Fruit fly (Drosophila melanogaster) whole organism, embryonic: ENCODE data around the gene CG14440.

Source experiments
- ATbp ChIP-seq: fragments of 200-800 bp; sonication (Bioruptor generic); optimal IDR thresholded peaks from 2 replicates; lab custom pipeline; 2017; ENCODE audit warnings: missing biosample characterization, mild to moderate bottlenecking, missing genetic modification characterization, missing genetic modification reagents
- BtbVII ChIP-seq: fragments of 200-800 bp; sonication (Bioruptor generic); optimal IDR thresholded peaks from 3 replicates; lab custom pipeline; 2017; ENCODE audit warnings: missing biosample characterization, mild to moderate bottlenecking, missing genetic modification characterization
- CG10147 ChIP-seq: fragments of 200-800 bp; sonication (Bioruptor generic); optimal IDR thresholded peaks from 2 replicates; lab custom pipeline; 2019; ENCODE audit warnings: missing biosample characterization, mild to moderate bottlenecking, missing genetic modification characterization, moderate library complexity
- CG10543 ChIP-seq: fragments of 200-800 bp; sonication (Bioruptor generic); optimal IDR thresholded peaks from 3 replicates; lab custom pipeline; 2017; ENCODE audit warnings: missing biosample characterization, mild to moderate bottlenecking, missing genetic modification characterization, moderate library complexity
- CG10565 ChIP-seq: fragments of 200-800 bp; sonication (Bioruptor generic); optimal IDR thresholded peaks from 3 replicates; lab custom pipeline; 2016; ENCODE audit warnings: missing biosample characterization, mild to moderate bottlenecking, missing genetic modification characterization
- CG11723 ChIP-seq: fragments of 200-800 bp; sonication (Bioruptor generic); optimal IDR thresholded peaks from 2 replicates; lab custom pipeline; 2017; ENCODE audit warnings: missing biosample characterization, mild to moderate bottlenecking, missing genetic modification characterization
- CG12155 ChIP-seq: fragments of 200-800 bp; sonication (Bioruptor generic); optimal IDR thresholded peaks from 3 replicates; lab custom pipeline; 2016; ENCODE audit warnings: missing biosample characterization, missing genetic modification characterization
- CG13424 ChIP-seq: fragments of 200-800 bp; sonication (Bioruptor generic); optimal IDR thresholded peaks from 2 replicates; lab custom pipeline; 2019; ENCODE audit warnings: missing biosample characterization, mild to moderate bottlenecking, missing genetic modification characterization, moderate library complexity
- CG15073 ChIP-seq: fragments of 200-800 bp; sonication (Bioruptor generic); optimal IDR thresholded peaks from 2 replicates; lab custom pipeline; 2016; ENCODE audit warnings: missing biosample characterization, missing genetic modification characterization
- CG18011 ChIP-seq: fragments of 200-800 bp; sonication (Bioruptor generic); optimal IDR thresholded peaks from 2 replicates; lab custom pipeline; 2017; ENCODE audit warnings: missing biosample characterization, missing genetic modification characterization, mild to moderate bottlenecking, moderate library complexity, missing genotype
- CG2120 ChIP-seq: fragments of 200-800 bp; sonication (Bioruptor generic); optimal IDR thresholded peaks from 3 replicates; lab custom pipeline; 2016; ENCODE audit warnings: missing biosample characterization, missing genetic modification characterization
- CG31388 ChIP-seq: fragments of 200-800 bp; sonication (Bioruptor generic); optimal IDR thresholded peaks from 2 replicates; lab custom pipeline; 2016; ENCODE audit warnings: missing biosample characterization, missing genetic modification characterization
- CG32767 ChIP-seq: fragments of 200-800 bp; sonication (Bioruptor generic); IDR thresholded peaks from 2 replicates; pipeline ENCODE4 v1.3.6; 2022; ENCODE audit warnings: missing biosample characterization, missing genetic modification characterization
- CG34376 ChIP-seq: fragments of 200-800 bp; sonication (Bioruptor generic); optimal IDR thresholded peaks from 2 replicates; lab custom pipeline; 2018; ENCODE audit warnings: missing biosample characterization, mild to moderate bottlenecking, missing genetic modification characterization
- CG42726 ChIP-seq: fragments of 200-800 bp; sonication (Bioruptor generic); IDR thresholded peaks from 2 replicates; pipeline ENCODE4 v1.3.6; 2022; ENCODE audit warnings: missing biosample characterization, missing genetic modification characterization; ENCODE audit not compliant: partially characterized antibody
- CG4360 ChIP-seq: fragments of 200-800 bp; sonication (Bioruptor generic); IDR thresholded peaks from 2 replicates; pipeline ENCODE4 v1.3.6; 2022; ENCODE audit warnings: missing biosample characterization, missing genetic modification characterization
- CG5180 ChIP-seq: fragments of 200-800 bp; sonication (Bioruptor generic); optimal IDR thresholded peaks from 3 replicates; lab custom pipeline; 2017; ENCODE audit warnings: missing biosample characterization, missing genetic modification characterization, mild to moderate bottlenecking, moderate library complexity, missing genetic modification reagents
- CG6854 ChIP-seq: fragments of 200-800 bp; sonication (Bioruptor generic); optimal IDR thresholded peaks from 3 replicates; lab custom pipeline; 2017; ENCODE audit warnings: missing biosample characterization, mild to moderate bottlenecking, missing genetic modification characterization
- CG9437 ChIP-seq: fragments of 200-800 bp; sonication (Bioruptor generic); optimal IDR thresholded peaks from 2 replicates; lab custom pipeline; 2018; ENCODE audit warnings: missing biosample characterization, mild to moderate bottlenecking, missing genetic modification characterization
- CG9609 ChIP-seq: fragments of 200-800 bp; sonication (Bioruptor generic); optimal IDR thresholded peaks from 3 replicates; lab custom pipeline; 2016; ENCODE audit warnings: missing biosample characterization, missing genetic modification characterization
- Dbx ChIP-seq: fragments of 200-800 bp; sonication (Bioruptor generic); IDR thresholded peaks from 3 replicates; pipeline ENCODE4 v1.3.6; 2022; ENCODE audit warnings: missing biosample characterization, missing genetic modification characterization
- Dll ChIP-seq: fragments of 200-800 bp; sonication (Bioruptor generic); IDR thresholded peaks from 4 replicates; pipeline ENCODE4 v1.3.6; 2022; ENCODE audit warnings: missing biosample characterization, missing genetic modification characterization; ENCODE audit not compliant: partially characterized antibody
- Dp ChIP-seq: fragments of 200-800 bp; sonication (Bioruptor generic); optimal IDR thresholded peaks from 2 replicates; lab custom pipeline; 2018; ENCODE audit warnings: missing biosample characterization, mild to moderate bottlenecking, missing genetic modification characterization, moderate library complexity
- Drgx ChIP-seq: fragments of 200-800 bp; sonication (Bioruptor generic); IDR thresholded peaks from 2 replicates; pipeline ENCODE4 v1.3.6; 2022; ENCODE audit warnings: missing biosample characterization, missing genetic modification characterization
- HLH3B ChIP-seq: fragments of 200-800 bp; sonication (Bioruptor generic); IDR thresholded peaks from 2 replicates; pipeline ENCODE4 v1.3.6; 2022; ENCODE audit warnings: missing biosample characterization, missing genetic modification characterization
- HmgD ChIP-seq: fragments of 200-800 bp; sonication (Bioruptor generic); optimal IDR thresholded peaks from 3 replicates; lab custom pipeline; 2016; ENCODE audit warnings: missing biosample characterization, missing genetic modification characterization
- Hmr ChIP-seq: fragments of 200-800 bp; sonication (Bioruptor generic); optimal IDR thresholded peaks from 3 replicates; lab custom pipeline; 2017; ENCODE audit warnings: mild to moderate bottlenecking, missing biosample characterization, missing genetic modification reagents, missing genetic modification characterization
- Lpt ChIP-seq: fragments of >200 bp; optimal IDR thresholded peaks from 2 replicates; lab custom pipeline; 2018; ENCODE audit warnings: missing biosample characterization, missing genetic modification characterization
- NC2α ChIP-seq: fragments of 200-800 bp; sonication (Bioruptor generic); optimal IDR thresholded peaks from 2 replicates; lab custom pipeline; 2016; ENCODE audit warnings: missing biosample characterization, missing genetic modification characterization
- NC2β ChIP-seq: fragments of 200-800 bp; sonication (Bioruptor generic); optimal IDR thresholded peaks from 2 replicates; lab custom pipeline; 2016; ENCODE audit warnings: missing biosample characterization, missing genetic modification characterization
- Neu2 ChIP-seq: fragments of 200-800 bp; sonication (Bioruptor generic); optimal IDR thresholded peaks from 3 replicates; lab custom pipeline; 2016; ENCODE audit warnings: missing biosample characterization, missing genetic modification characterization, borderline replicate concordance
- Nf-YC ChIP-seq: fragments of 200-800 bp; optimal IDR thresholded peaks from 3 replicates; lab custom pipeline; 2019; ENCODE audit warnings: missing biosample characterization, mild to moderate bottlenecking, missing genetic modification characterization, moderate library complexity
- Optix ChIP-seq: fragments of 200-800 bp; sonication (Bioruptor generic); IDR thresholded peaks from 3 replicates; pipeline ENCODE4 v1.3.6; 2022; ENCODE audit warnings: missing biosample characterization, missing genetic modification characterization
- Scr ChIP-seq: fragments of 200-800 bp; sonication (Bioruptor generic); IDR thresholded peaks from 2 replicates; pipeline ENCODE4 v1.3.6; 2022; ENCODE audit warnings: missing biosample characterization, missing genetic modification characterization; ENCODE audit not compliant: partially characterized antibody
- Ssrp ChIP-seq: fragments of 200-800 bp; sonication (Bioruptor generic); optimal IDR thresholded peaks from 2 replicates; lab custom pipeline; 2018; ENCODE audit warnings: missing biosample characterization, mild to moderate bottlenecking, missing genetic modification characterization, moderate library complexity
- Trl ChIP-seq, 3 experiments: fragments of >200 bp in 2 of 3; fragments of 200-800 bp in 1 of 3; sonication (Bioruptor generic) in 1 of 3; optimal IDR thresholded peaks; 2 replicates in 1 of 3; 3 replicates in 2 of 3; lab custom pipeline; 2016 to 2017; ENCODE audit warnings: missing biosample characterization in 1 of 3, missing genetic modification characterization in 1 of 3
- Vsx1 ChIP-seq: fragments of 200-800 bp; sonication (Bioruptor generic); optimal IDR thresholded peaks from 2 replicates; lab custom pipeline; 2017; ENCODE audit warnings: missing biosample characterization, mild to moderate bottlenecking, missing genetic modification characterization, missing genetic modification reagents
- bowl ChIP-seq: fragments of 200-800 bp; sonication (Bioruptor generic); IDR thresholded peaks from 2 replicates; pipeline ENCODE4 v1.3.6; 2022; ENCODE audit warnings: missing biosample characterization, missing genetic modification characterization
- croc ChIP-seq: fragments of 200-800 bp; sonication (Bioruptor generic); conservative IDR thresholded peaks from 3 replicates; pipeline ENCODE4 v1.3.6; 2022; ENCODE audit warnings: missing biosample characterization, missing genetic modification characterization
- esg ChIP-seq: fragments of 200-800 bp; sonication (Bioruptor generic); conservative IDR thresholded peaks from 2 replicates; pipeline ENCODE4 v1.3.6; 2022; ENCODE audit warnings: missing biosample characterization, missing genetic modification characterization
- gsb-n ChIP-seq: fragments of 200-800 bp; sonication (Bioruptor generic); optimal IDR thresholded peaks from 3 replicates; lab custom pipeline; 2018; ENCODE audit warnings: missing biosample characterization, mild to moderate bottlenecking, missing genetic modification characterization
- jumu ChIP-seq: fragments of 200-800 bp; sonication (Bioruptor generic); optimal IDR thresholded peaks from 3 replicates; lab custom pipeline; 2016; ENCODE audit warnings: missing biosample characterization, missing genetic modification characterization
- lbe ChIP-seq: fragments of 200-800 bp; sonication (Bioruptor generic); optimal IDR thresholded peaks from 2 replicates; lab custom pipeline; 2016; ENCODE audit warnings: missing biosample characterization, mild to moderate bottlenecking, missing genetic modification characterization
- lov ChIP-seq, 2 experiments: fragments of 200-800 bp in 1 of 2; fragments of >200 bp in 1 of 2; sonication (Bioruptor generic) in 1 of 2; IDR thresholded peaks in 1 of 2; optimal IDR thresholded peaks in 1 of 2; 2 replicates in 1 of 2; 3 replicates in 1 of 2; pipeline versions ENCODE4 v1.3.6 to Lab custom; 2017 to 2022; ENCODE audit warnings: missing biosample characterization in 1 of 2, missing genetic modification characterization in 1 of 2
- nmo ChIP-seq: fragments of 200-800 bp; sonication (Bioruptor generic); optimal IDR thresholded peaks from 2 replicates; lab custom pipeline; 2018; ENCODE audit warnings: missing biosample characterization, mild to moderate bottlenecking, missing genetic modification characterization, moderate library complexity
- oc ChIP-seq: fragments of 200-800 bp; sonication (Bioruptor generic); optimal IDR thresholded peaks from 2 replicates; lab custom pipeline; 2018; ENCODE audit warnings: missing biosample characterization, mild to moderate bottlenecking, missing genetic modification characterization, moderate library complexity
- pros ChIP-seq: fragments of 200-800 bp; sonication (Bioruptor generic); optimal IDR thresholded peaks from 3 replicates; lab custom pipeline; 2019; ENCODE audit warnings: missing biosample characterization, mild to moderate bottlenecking, missing genetic modification characterization, moderate library complexity
- salm ChIP-seq: fragments of 200-800 bp; sonication (Bioruptor generic); optimal IDR thresholded peaks from 2 replicates; lab custom pipeline; 2018; ENCODE audit warnings: missing biosample characterization, mild to moderate bottlenecking, missing genetic modification characterization
- sqz ChIP-seq: fragments of 200-800 bp; sonication (Bioruptor generic); optimal IDR thresholded peaks from 3 replicates; lab custom pipeline; 2018; ENCODE audit warnings: missing biosample characterization, mild to moderate bottlenecking, missing genetic modification characterization

CG14440 gene

DNA sequence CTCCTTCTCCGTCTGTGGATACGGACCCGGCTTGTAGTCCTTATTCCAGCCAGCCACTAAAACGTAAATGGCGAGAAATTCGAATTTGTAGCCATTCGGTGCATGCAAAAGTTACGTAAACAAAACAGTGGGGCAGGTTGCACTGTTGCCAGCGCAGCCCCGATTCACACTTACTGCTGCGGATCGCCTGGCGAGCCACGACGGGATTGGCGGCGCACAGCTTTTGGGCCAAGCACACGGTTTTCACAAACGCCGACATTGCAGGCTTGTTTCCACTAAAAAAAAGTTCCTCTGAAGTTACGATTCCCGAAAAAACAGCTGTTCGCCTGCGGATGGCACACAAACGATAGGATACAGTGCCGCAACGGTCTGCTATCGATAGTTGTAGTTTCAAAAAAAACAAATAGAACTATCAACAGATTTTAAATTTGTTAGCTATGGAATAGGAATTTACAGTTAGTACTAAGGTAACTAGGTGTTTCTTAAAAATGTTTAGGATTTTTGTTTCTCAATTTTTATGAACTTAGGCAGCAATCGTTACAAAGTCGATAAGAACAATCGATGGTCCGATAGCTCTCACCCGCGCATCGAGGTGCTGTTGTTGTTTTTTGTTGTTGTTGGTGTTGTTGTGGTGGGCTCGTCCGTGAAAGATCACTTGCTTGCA is 20.4 kb downstream of the CG14440 start, which contains the start of gene Fum1 (continued):
- no peak for TF ChIP-seq Lpt
- TF ChIP-seq gsb-n = no peak
- TF ChIP-seq NC2β (GFP tag; lab: Kevin White, UChicago) = no peak
- peak; percentile 95 for TF ChIP-seq Scr (GFP tag; lab: Robert Waterston, UW)
- TF ChIP-seq salm (tag; lab: Kevin White, UChicago) = no peak
- peak; percentile 16 for TF ChIP-seq CG10147 (GFP tag; lab: Kevin White, UChicago)
- peak; percentile 10 for TF ChIP-seq jumu (GFP tag; lab: Kevin White, UChicago)
- no peak for TF ChIP-seq Ssrp (tag; lab: Kevin White, UChicago)
- no peak for TF ChIP-seq Dbx (GFP tag; lab: Robert Waterston, UW)
- no peak for TF ChIP-seq CG42726 (GFP tag; lab: Robert Waterston, UW)
- no peak for TF ChIP-seq CG10565 (GFP tag; lab: Kevin White, UChicago)
- TF ChIP-seq sqz = no peak
- TF ChIP-seq CG34376 (GFP tag; lab: Kevin White, UChicago) = peak; percentile 40
- no peak for TF ChIP-seq CG9609
- peak; percentile 60 for TF ChIP-seq CG9437
- TF ChIP-seq HLH3B (GFP tag; lab: Robert Waterston, UW) = no peak
- TF ChIP-seq CG4360 (GFP tag; lab: Robert Waterston, UW) = peak; percentile 98
- no peak for TF ChIP-seq BtbVII (GFP tag; lab: Kevin White, UChicago)
- peak; percentile 45 for TF ChIP-seq Nf-YC (tag; lab: Kevin White, UChicago)
- no peak for TF ChIP-seq CG6854 (GFP tag; lab: Kevin White, UChicago)
- peak; percentile 16 for TF ChIP-seq CG12155
- TF ChIP-seq CG15073 (GFP tag; lab: Kevin White, UChicago) = no peak
- no peak for TF ChIP-seq CG31388 (GFP tag; lab: Kevin White, UChicago)
- no peak for TF ChIP-seq bowl (GFP tag; lab: Robert Waterston, UW)
- no peak for TF ChIP-seq lbe
- TF ChIP-seq CG11723 = no peak
- TF ChIP-seq Optix = no peak
- TF ChIP-seq Dll (GFP tag; lab: Robert Waterston, UW) = peak; percentile 96
- no peak for TF ChIP-seq Vsx1 (GFP tag; lab: Kevin White, UChicago)
- TF ChIP-seq Trl (optimal IDR thresholded peaks at IDR 0.05; lab: Kevin White, UChicago) = no peak
- peak; percentile 10 for TF ChIP-seq Trl (GFP tag; optimal IDR thresholded peaks at IDR 0.05; lab: Kevin White, UChicago)
- no peak for TF ChIP-seq CG5180 (GFP tag; lab: Kevin White, UChicago)
- TF ChIP-seq ATbp (GFP tag; lab: Kevin White, UChicago) = no peak
- TF ChIP-seq nmo (GFP tag; lab: Kevin White, UChicago) = peak; percentile 49
- TF ChIP-seq oc (tag; lab: Kevin White, UChicago) = no peak
- TF ChIP-seq CG13424 (tag; lab: Kevin White, UChicago) = no peak
- TF ChIP-seq Drgx (GFP tag; lab: Robert Waterston, UW) = no peak
- TF ChIP-seq Neu2 = no peak
- no peak for TF ChIP-seq esg
- TF ChIP-seq HmgD (GFP tag; lab: Kevin White, UChicago) = no peak
- peak; percentile 53 for TF ChIP-seq Dp (GFP tag; lab: Kevin White, UChicago)
- TF ChIP-seq CG10543 (GFP tag; lab: Kevin White, UChicago) = no peak
- TF ChIP-seq CG18011 (GFP tag; lab: Kevin White, UChicago) = no peak
- no peak for TF ChIP-seq NC2α (GFP tag; lab: Kevin White, UChicago)
- no peak for TF ChIP-seq CG32767 (GFP tag; lab: Robert Waterston, UW)
- TF ChIP-seq Hmr (GFP tag; lab: Kevin White, UChicago) = no peak
- no peak for TF ChIP-seq lov (optimal IDR thresholded peaks at IDR 0.05; lab: Kevin White, UChicago)
- TF ChIP-seq lov (GFP tag; IDR thresholded peaks at IDR 0.05; lab: Robert Waterston, UW) = no peak
- TF ChIP-seq croc (GFP tag; lab: Robert Waterston, UW) = no peak
- TF ChIP-seq CG2120 = peak; percentile 31
- TF ChIP-seq pros (GFP tag; lab: Kevin White, UChicago) = no peak
